Fruit fly (Drosophila melanogaster): ENCODE results near the gene CG14642.
A peak's percentile ranks its signal among the peaks of the same experiment; 100 is the strongest.
"Not testable (repeated sequence)": the region's sequence is repeated elsewhere in the genome, so short reads cannot be mapped to it uniquely, and the experiment has no call there.

The CG14642 gene

DNA sequence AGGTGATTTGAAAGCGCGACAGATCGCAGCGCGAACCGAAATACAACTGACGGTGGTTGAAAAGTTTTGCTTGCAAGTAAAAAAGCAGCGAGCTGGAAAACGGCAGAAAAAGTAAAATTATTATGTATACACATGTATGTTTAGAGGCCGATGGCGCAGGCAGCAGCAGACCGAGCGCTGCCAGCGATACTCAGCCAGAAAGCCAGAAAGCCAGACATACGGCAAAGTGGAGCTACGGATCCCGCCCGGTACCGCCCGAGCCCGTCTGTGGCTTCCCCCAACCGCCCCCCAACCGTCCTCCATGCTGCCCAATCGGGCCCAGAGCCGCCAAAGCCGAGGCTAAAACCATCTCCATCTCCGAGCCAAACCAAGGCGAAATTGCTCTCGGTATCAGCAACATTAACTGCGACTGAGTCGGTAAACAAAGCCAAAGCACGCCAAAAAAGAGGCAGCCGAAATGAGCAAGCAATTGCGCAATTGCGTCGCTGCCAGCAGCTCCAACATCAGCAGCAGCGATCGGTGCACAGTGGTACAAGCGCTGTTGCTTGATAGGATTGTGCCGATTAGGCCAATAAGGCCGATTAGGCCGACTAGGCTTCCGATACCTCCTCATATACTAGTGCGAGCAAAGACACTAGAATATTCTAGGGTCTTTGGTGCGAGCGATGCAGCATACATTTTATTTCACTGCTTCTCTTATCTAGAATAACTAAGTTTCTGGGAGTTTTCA, 27.1 kb downstream of the CG14642 start, which contains the start of gene CG14636:
Gene CG14636, minus strand, starts transcription at position 51 of the 730 bp plus-strand sequence.
- TF ChIP-seq ovo (GFP tag; optimal IDR thresholded peaks at IDR 0.05) (no peak), CG12768 (GFP tag; optimal IDR thresholded peaks at IDR 0.05) (no peak), CG14711 (tag; optimal IDR thresholded peaks at IDR 0.05) (no peak), toe (GFP tag; optimal IDR thresholded peaks at IDR 0.05) (no peak), bab1 (GFP tag; optimal IDR thresholded peaks at IDR 0.05) (no peak), CG7101 (tag; optimal IDR thresholded peaks at IDR 0.05) (no peak), Crg-1 (GFP tag; optimal IDR thresholded peaks at IDR 0.05) (no peak), CG1620 (GFP tag; optimal IDR thresholded peaks at IDR 0.05) (no peak), CG5204 (GFP tag; optimal IDR thresholded peaks at IDR 0.05) (no peak), CG33017 (tag; optimal IDR thresholded peaks at IDR 0.05) (no peak), cnc (optimal IDR thresholded peaks at IDR 0.05) (no peak), pad (GFP tag; optimal IDR thresholded peaks at IDR 0.05) (no peak), tj (GFP tag; optimal IDR thresholded peaks at IDR 0.05) (no peak), CG7045 (GFP tag; optimal IDR thresholded peaks at IDR 0.05) (no peak), CG11617 (GFP tag; optimal IDR thresholded peaks at IDR 0.05) (no peak), cic (GFP tag; optimal IDR thresholded peaks at IDR 0.05) (no peak), Clk (GFP tag; optimal IDR thresholded peaks at IDR 0.05) (no peak), kay (GFP tag; ENCODE audit: borderline replicate concordance) (no peak)

DNA sequence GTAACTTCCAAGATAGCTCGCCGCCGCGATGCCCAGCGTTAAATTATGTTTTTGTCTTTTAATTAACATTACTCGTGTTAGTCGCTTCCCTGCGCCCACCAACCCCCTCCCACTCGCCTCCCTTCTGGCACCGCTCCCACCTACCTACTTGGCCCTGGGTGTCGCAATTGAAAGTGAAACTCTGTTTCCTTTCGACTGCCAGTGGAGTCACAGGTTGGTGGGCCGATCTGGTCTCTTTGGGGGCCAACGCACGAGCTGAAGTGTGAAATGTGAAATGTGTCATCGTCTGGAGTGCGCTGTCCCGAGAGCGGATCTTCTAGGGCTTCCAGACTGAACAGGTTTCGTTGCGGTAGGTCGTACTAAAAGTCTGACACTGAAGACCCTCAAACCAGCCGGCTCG, 27.9 kb downstream of the CG14642 start:
- TF ChIP-seq cic (GFP tag; optimal IDR thresholded peaks at IDR 0.05) (no peak), CG7101 (tag; optimal IDR thresholded peaks at IDR 0.05) (no peak), CG12768 (GFP tag; optimal IDR thresholded peaks at IDR 0.05) (no peak), CG5204 (GFP tag; optimal IDR thresholded peaks at IDR 0.05) (no peak), Clk (GFP tag; optimal IDR thresholded peaks at IDR 0.05) (no peak), kay (GFP tag; ENCODE audit: borderline replicate concordance) (no peak), pad (GFP tag; optimal IDR thresholded peaks at IDR 0.05) (no peak), CG1620 (GFP tag; optimal IDR thresholded peaks at IDR 0.05) (no peak), Hr96 (GFP tag; optimal IDR thresholded peaks at IDR 0.05) (no peak), toe (GFP tag; optimal IDR thresholded peaks at IDR 0.05) (no peak), CG11617 (GFP tag; optimal IDR thresholded peaks at IDR 0.05) (no peak), CG7045 (GFP tag; optimal IDR thresholded peaks at IDR 0.05) (no peak), ovo (GFP tag; optimal IDR thresholded peaks at IDR 0.05) (no peak), Crg-1 (GFP tag; optimal IDR thresholded peaks at IDR 0.05) (no peak), tj (GFP tag; optimal IDR thresholded peaks at IDR 0.05) (no peak), Mnt (GFP tag; optimal IDR thresholded peaks at IDR 0.05) (no peak), cnc (optimal IDR thresholded peaks at IDR 0.05) (no peak), bab1 (GFP tag; optimal IDR thresholded peaks at IDR 0.05) (no peak), CG33017 (tag; optimal IDR thresholded peaks at IDR 0.05) (no peak), CG14711 (tag; optimal IDR thresholded peaks at IDR 0.05) (no peak)

DNA sequence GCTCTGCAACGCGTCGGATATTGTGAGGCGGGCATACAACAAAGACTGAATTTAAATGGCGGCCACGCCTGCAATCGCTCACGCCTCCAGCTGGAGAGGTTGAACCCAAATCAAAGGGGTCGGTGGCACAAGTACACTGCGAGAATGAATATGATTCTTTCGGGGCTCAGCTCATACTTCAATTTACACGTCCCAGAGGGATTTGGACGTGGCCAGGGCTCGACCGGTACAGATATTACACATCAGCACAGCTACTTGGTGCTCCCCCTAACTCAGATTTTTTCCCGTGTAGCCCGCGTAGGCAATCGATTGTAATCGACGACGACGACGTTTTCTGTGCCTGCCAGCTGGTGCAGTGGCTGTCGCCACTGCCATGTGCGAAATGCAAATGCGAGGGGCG, 28.5 kb downstream of the CG14642 start:
- no peak for TF ChIP-seq Mnt (GFP tag; optimal IDR thresholded peaks at IDR 0.05)
- TF ChIP-seq bab1 (GFP tag; optimal IDR thresholded peaks at IDR 0.05), result no peak
- peak; percentile 25 for TF ChIP-seq Hr96 (GFP tag; optimal IDR thresholded peaks at IDR 0.05)
- peak; percentile 53 for TF ChIP-seq CG12768 (GFP tag; optimal IDR thresholded peaks at IDR 0.05)
- no peak for TF ChIP-seq Clk (GFP tag; optimal IDR thresholded peaks at IDR 0.05)
- no peak for TF ChIP-seq pad (GFP tag; optimal IDR thresholded peaks at IDR 0.05)
- TF ChIP-seq cnc (optimal IDR thresholded peaks at IDR 0.05), result no peak
- no peak for TF ChIP-seq ovo (GFP tag; optimal IDR thresholded peaks at IDR 0.05)
- no peak for TF ChIP-seq CG11617 (GFP tag; optimal IDR thresholded peaks at IDR 0.05)
- peak; percentile 12 for TF ChIP-seq CG33017 (tag; optimal IDR thresholded peaks at IDR 0.05)
- TF ChIP-seq Crg-1 (GFP tag; optimal IDR thresholded peaks at IDR 0.05), result no peak
- peak; percentile 39 for TF ChIP-seq CG7045 (GFP tag; optimal IDR thresholded peaks at IDR 0.05)
- no peak for TF ChIP-seq CG1620 (GFP tag; optimal IDR thresholded peaks at IDR 0.05)
- TF ChIP-seq cic (GFP tag; optimal IDR thresholded peaks at IDR 0.05), result no peak
- TF ChIP-seq CG7101 (tag; optimal IDR thresholded peaks at IDR 0.05), result peak; percentile 17
- TF ChIP-seq CG5204 (GFP tag; optimal IDR thresholded peaks at IDR 0.05), result peak; percentile 61
- TF ChIP-seq kay (GFP tag; ENCODE audit: borderline replicate concordance), result no peak
- TF ChIP-seq CG14711 (tag; optimal IDR thresholded peaks at IDR 0.05), result no peak
- peak; percentile 23 for TF ChIP-seq toe (GFP tag; optimal IDR thresholded peaks at IDR 0.05)
- TF ChIP-seq tj (GFP tag; optimal IDR thresholded peaks at IDR 0.05), result peak; percentile 3

DNA sequence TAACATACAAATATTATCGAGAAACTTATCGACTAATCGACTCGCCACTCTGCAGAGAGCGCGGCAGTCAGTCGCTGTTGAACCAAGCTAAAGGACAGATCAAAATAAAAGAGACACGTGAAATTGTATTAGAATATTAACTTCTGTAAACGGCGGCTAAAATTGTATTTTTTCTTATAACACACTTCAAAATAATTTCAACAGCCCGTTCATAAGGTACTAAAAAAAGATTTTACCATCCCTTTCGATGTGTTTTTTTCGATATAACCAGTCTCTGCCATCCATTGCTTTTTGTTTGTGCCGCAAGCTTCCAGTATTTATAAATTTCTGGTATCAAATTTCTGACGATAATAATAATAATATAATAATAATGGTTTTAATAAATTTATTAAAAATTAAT, 31.0 kb downstream of the CG14642 start, which contains the start of gene aux:
Gene aux, plus strand, starts transcription at position 301 of the 400 bp plus-strand sequence.
- not testable (repeated sequence) for TF ChIP-seq CG5204, CG1620, Mnt (GFP tag; optimal IDR thresholded peaks at IDR 0.05)

DNA sequence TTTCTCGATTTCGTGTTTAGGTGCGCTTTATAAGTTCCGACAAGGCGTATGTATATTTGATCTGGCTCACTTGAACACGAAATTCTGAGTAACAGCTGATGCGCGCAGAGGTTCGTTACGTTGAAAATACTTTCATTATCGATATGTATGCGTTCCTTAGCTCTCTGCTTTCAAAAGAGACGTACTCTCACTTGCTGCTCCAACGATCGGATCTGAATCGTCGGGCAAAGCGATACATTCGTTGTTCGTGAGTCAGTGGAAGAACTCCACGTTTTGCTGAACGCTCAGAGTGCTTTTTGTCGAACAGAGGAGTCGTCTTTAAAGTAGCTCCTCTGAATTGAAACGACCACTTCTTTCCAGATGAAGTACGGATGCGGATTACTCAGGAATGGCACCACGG, 45.5 kb downstream of the CG14642 start, which contains the start of gene beta-Man:
Gene beta-Man, plus strand, starts transcription at position 152 of the 400 bp plus-strand sequence.
- peak; percentile 20 for TF ChIP-seq tj (GFP tag; optimal IDR thresholded peaks at IDR 0.05)
- TF ChIP-seq CG7101 (tag; optimal IDR thresholded peaks at IDR 0.05), result peak; percentile 21
- TF ChIP-seq Hr96 (GFP tag; optimal IDR thresholded peaks at IDR 0.05), result no peak
- no peak for TF ChIP-seq CG1620 (GFP tag; optimal IDR thresholded peaks at IDR 0.05)
- peak; percentile 8 for TF ChIP-seq CG12768 (GFP tag; optimal IDR thresholded peaks at IDR 0.05)
- peak; percentile 46 for TF ChIP-seq Mnt (GFP tag; optimal IDR thresholded peaks at IDR 0.05)
- peak; percentile 2 for TF ChIP-seq cic (GFP tag; optimal IDR thresholded peaks at IDR 0.05)
- TF ChIP-seq bab1 (GFP tag; optimal IDR thresholded peaks at IDR 0.05), result peak; percentile 66

All from whole organism, adult.